Fruit fly (Drosophila melanogaster) whole organism, embryonic: ENCODE measurements around the gene CG17637.

Experiments used
- B-H2 ChIP-seq: fragments of 200-800 bp; sonication (Bioruptor generic); optimal IDR thresholded peaks from 2 replicates; lab custom pipeline; 2018; ENCODE audit warnings: missing biosample characterization, mild to moderate bottlenecking, missing genetic modification characterization
- CG10209 ChIP-seq: fragments of 200-800 bp; sonication (Bioruptor generic); optimal IDR thresholded peaks from 3 replicates; lab custom pipeline; 2017; ENCODE audit warnings: missing biosample characterization, mild to moderate bottlenecking, missing genetic modification characterization, missing genetic modification reagents
- CG11093 ChIP-seq: fragments of 200-800 bp; sonication (Bioruptor generic); IDR thresholded peaks from 3 replicates; pipeline ENCODE4 v1.3.6; 2022; ENCODE audit warnings: missing biosample characterization, missing genetic modification characterization
- CG11504 ChIP-seq: fragments of 200-800 bp; sonication (Bioruptor generic); optimal IDR thresholded peaks from 3 replicates; lab custom pipeline; 2019; ENCODE audit warnings: missing biosample characterization, mild to moderate bottlenecking, missing genetic modification characterization, moderate library complexity
- CG14050 ChIP-seq: fragments of 200-800 bp; sonication (Bioruptor generic); IDR thresholded peaks from 3 replicates; pipeline ENCODE4 v1.3.6; 2022; ENCODE audit warnings: missing biosample characterization, missing genetic modification characterization
- CG14667 ChIP-seq: fragments of 200-800 bp; sonication (Bioruptor generic); IDR thresholded peaks from 2 replicates; pipeline ENCODE4 v1.3.6; 2022; ENCODE audit warnings: missing biosample characterization, missing genetic modification characterization
- CG15479 ChIP-seq: fragments of 200-800 bp; sonication (Bioruptor generic); optimal IDR thresholded peaks from 3 replicates; lab custom pipeline; 2019; ENCODE audit warnings: missing biosample characterization, mild to moderate bottlenecking, missing genetic modification characterization, moderate library complexity
- CG16813 ChIP-seq: fragments of 200-800 bp; sonication (Bioruptor generic); IDR thresholded peaks from 3 replicates; pipeline ENCODE4 v1.3.6; 2022; ENCODE audit warnings: missing biosample characterization, missing genetic modification characterization; ENCODE audit not compliant: partially characterized antibody
- CG16863 ChIP-seq: fragments of 200-800 bp; sonication (Bioruptor generic); optimal IDR thresholded peaks from 3 replicates; lab custom pipeline; 2016; ENCODE audit warnings: missing biosample characterization, missing genetic modification characterization
- CG17186 ChIP-seq: fragments of 200-800 bp; sonication (Bioruptor generic); optimal IDR thresholded peaks from 3 replicates; lab custom pipeline; 2017; ENCODE audit warnings: missing biosample characterization, missing genetic modification reagents, missing genetic modification characterization
- CG2120 ChIP-seq: fragments of 200-800 bp; sonication (Bioruptor generic); optimal IDR thresholded peaks from 3 replicates; lab custom pipeline; 2016; ENCODE audit warnings: missing biosample characterization, missing genetic modification characterization
- CG2199 ChIP-seq: fragments of 200-800 bp; sonication (Bioruptor generic); IDR thresholded peaks from 3 replicates; pipeline ENCODE4 v1.3.6; 2022; ENCODE audit warnings: missing biosample characterization, missing genetic modification characterization
- CG31224 ChIP-seq: fragments of 200-800 bp; sonication (Bioruptor generic); IDR thresholded peaks from 2 replicates; pipeline ENCODE4 v1.3.6; 2022; ENCODE audit warnings: missing biosample characterization, missing genetic modification characterization
- CG3281 ChIP-seq: fragments of 200-800 bp; sonication (Bioruptor generic); optimal IDR thresholded peaks from 3 replicates; lab custom pipeline; 2017; ENCODE audit warnings: missing biosample characterization, mild to moderate bottlenecking, missing genetic modification characterization
- CG33557 ChIP-seq: fragments of 200-800 bp; sonication (Bioruptor generic); optimal IDR thresholded peaks from 2 replicates; lab custom pipeline; 2019; ENCODE audit warnings: missing biosample characterization, mild to moderate bottlenecking, missing genetic modification characterization, moderate library complexity
- CG3847 ChIP-seq: fragments of 200-800 bp; sonication (Bioruptor generic); IDR thresholded peaks from 2 replicates; pipeline ENCODE4 v1.3.6; 2022; ENCODE audit warnings: missing biosample characterization, missing genetic modification characterization
- CG4404 ChIP-seq: fragments of 200-800 bp; sonication (Bioruptor generic); IDR thresholded peaks from 2 replicates; pipeline ENCODE4 v1.3.6; 2022; ENCODE audit warnings: missing biosample characterization, missing genetic modification characterization
- CG5180 ChIP-seq: fragments of 200-800 bp; sonication (Bioruptor generic); optimal IDR thresholded peaks from 3 replicates; lab custom pipeline; 2017; ENCODE audit warnings: missing biosample characterization, missing genetic modification characterization, mild to moderate bottlenecking, moderate library complexity, missing genetic modification reagents
- CG6654 ChIP-seq: fragments of 200-800 bp; sonication (Bioruptor generic); optimal IDR thresholded peaks from 2 replicates; lab custom pipeline; 2017; ENCODE audit warnings: missing biosample characterization, mild to moderate bottlenecking, missing genetic modification characterization
- CG6854 ChIP-seq: fragments of 200-800 bp; sonication (Bioruptor generic); optimal IDR thresholded peaks from 3 replicates; lab custom pipeline; 2017; ENCODE audit warnings: missing biosample characterization, mild to moderate bottlenecking, missing genetic modification characterization
- CG7372 ChIP-seq: fragments of 200-800 bp; sonication (Bioruptor generic); IDR thresholded peaks from 2 replicates; pipeline ENCODE4 v1.3.6; 2022; ENCODE audit warnings: missing biosample characterization, missing genetic modification characterization
- Camta ChIP-seq: fragments of 200-800 bp; sonication (Bioruptor generic); optimal IDR thresholded peaks from 2 replicates; lab custom pipeline; 2016; ENCODE audit warnings: missing biosample characterization, missing genetic modification characterization
- Dip3 ChIP-seq: fragments of 200-800 bp; sonication (Bioruptor generic); optimal IDR thresholded peaks from 3 replicates; lab custom pipeline; 2016; ENCODE audit warnings: missing biosample characterization, missing genetic modification characterization
- Dp ChIP-seq: fragments of 200-800 bp; sonication (Bioruptor generic); optimal IDR thresholded peaks from 2 replicates; lab custom pipeline; 2018; ENCODE audit warnings: missing biosample characterization, mild to moderate bottlenecking, missing genetic modification characterization, moderate library complexity
- Fer1 ChIP-seq: fragments of 200-800 bp; sonication (Bioruptor generic); optimal IDR thresholded peaks from 2 replicates; lab custom pipeline; 2017; ENCODE audit warnings: missing biosample characterization, mild to moderate bottlenecking, missing genetic modification characterization
- Fer3 ChIP-seq: fragments of 200-800 bp; sonication (Bioruptor generic); optimal IDR thresholded peaks from 2 replicates; lab custom pipeline; 2018; ENCODE audit warnings: missing biosample characterization, mild to moderate bottlenecking, missing genetic modification characterization, moderate library complexity
- Hr51 ChIP-seq, 2 experiments: fragments of 200-800 bp; sonication (Bioruptor generic); optimal IDR thresholded peaks; 2 replicates in 1 of 2; 3 replicates in 1 of 2; lab custom pipeline; 2016 to 2018; ENCODE audit warnings: missing biosample characterization in 2 of 2, missing genetic modification characterization in 2 of 2, mild to moderate bottlenecking in 1 of 2, moderate library complexity in 1 of 2
- MESR4 ChIP-seq: fragments of 200-800 bp; sonication (Bioruptor generic); optimal IDR thresholded peaks from 2 replicates; lab custom pipeline; 2018; ENCODE audit warnings: missing biosample characterization, mild to moderate bottlenecking, missing genetic modification characterization, moderate library complexity
- MTF-1 ChIP-seq: fragments of 200-800 bp; sonication (Bioruptor generic); optimal IDR thresholded peaks from 2 replicates; lab custom pipeline; 2018; ENCODE audit warnings: missing biosample characterization, mild to moderate bottlenecking, missing genetic modification characterization, borderline replicate concordance
- Rx ChIP-seq: fragments of 200-800 bp; sonication (Bioruptor generic); IDR thresholded peaks from 2 replicates; pipeline ENCODE4 v1.3.6; 2022; ENCODE audit warnings: missing biosample characterization, missing genetic modification characterization
- Sox100B ChIP-seq: fragments of 200-800 bp; sonication (Bioruptor generic); optimal IDR thresholded peaks from 3 replicates; lab custom pipeline; 2018; ENCODE audit warnings: missing biosample characterization, mild to moderate bottlenecking, missing genetic modification characterization
- Sox102F ChIP-seq: fragments of 200-800 bp; sonication (Bioruptor generic); optimal IDR thresholded peaks from 2 replicates; lab custom pipeline; 2018; ENCODE audit warnings: missing biosample characterization, mild to moderate bottlenecking, missing genetic modification characterization, moderate library complexity
- Taf1 ChIP-seq: fragments of 200-800 bp; sonication (Bioruptor generic); IDR thresholded peaks from 2 replicates; pipeline ENCODE4 v1.3.6; 2022; ENCODE audit warnings: missing biosample characterization, missing genetic modification characterization
- Tbp ChIP-seq: fragments of >200 bp; optimal IDR thresholded peaks from 2 replicates; lab custom pipeline; 2018; ENCODE audit warnings: missing biosample characterization, missing genetic modification characterization
- dm ChIP-seq: fragments of 200-800 bp; sonication (Bioruptor generic); optimal IDR thresholded peaks from 3 replicates; lab custom pipeline; 2016; ENCODE audit warnings: missing biosample characterization, missing genetic modification characterization
- eve ChIP-seq, 2 experiments: fragments of >200 bp; optimal IDR thresholded peaks; 2 replicates each; lab custom pipeline; 2017; ENCODE audit warnings: missing biosample characterization in 2 of 2, missing genetic modification characterization in 2 of 2
- ftz-f1 ChIP-seq: fragments of 200-800 bp; sonication (Bioruptor generic); optimal IDR thresholded peaks from 2 replicates; lab custom pipeline; 2016; ENCODE audit warnings: missing biosample characterization, missing genetic modification characterization
- gem ChIP-seq: fragments of 200-800 bp; sonication (Bioruptor generic); optimal IDR thresholded peaks from 2 replicates; lab custom pipeline; 2019; ENCODE audit warnings: missing biosample characterization, mild to moderate bottlenecking, missing genetic modification characterization, moderate library complexity
- gsb ChIP-seq: fragments of 200-800 bp; sonication (Bioruptor generic); IDR thresholded peaks from 2 replicates; pipeline ENCODE4 v1.3.6; 2022; ENCODE audit warnings: missing biosample characterization, missing genetic modification characterization
- kah ChIP-seq: fragments of 200-800 bp; sonication (Bioruptor generic); optimal IDR thresholded peaks from 2 replicates; lab custom pipeline; 2018; ENCODE audit warnings: missing biosample characterization, mild to moderate bottlenecking, missing genetic modification characterization
- klu ChIP-seq: fragments of 200-800 bp; sonication (Bioruptor generic); IDR thresholded peaks from 2 replicates; pipeline ENCODE4 v1.3.6; 2022; ENCODE audit warnings: missing biosample characterization, missing genetic modification characterization
- nom ChIP-seq: fragments of 200-800 bp; sonication (Bioruptor generic); optimal IDR thresholded peaks from 2 replicates; lab custom pipeline; 2017; ENCODE audit warnings: missing biosample characterization, missing genetic modification characterization, mild to moderate bottlenecking, moderate library complexity, missing genetic modification reagents
- pb ChIP-seq: fragments of 200-800 bp; sonication (Bioruptor generic); optimal IDR thresholded peaks from 3 replicates; lab custom pipeline; 2016; ENCODE audit warnings: missing biosample characterization, missing genetic modification characterization
- phol ChIP-seq: fragments of 200-800 bp; sonication (Bioruptor generic); optimal IDR thresholded peaks from 3 replicates; lab custom pipeline; 2018; ENCODE audit warnings: missing biosample characterization, mild to moderate bottlenecking, missing genetic modification characterization, moderate library complexity
- ranshi ChIP-seq: fragments of 200-800 bp; sonication (Bioruptor generic); IDR thresholded peaks from 2 replicates; pipeline ENCODE4 v1.3.6; 2022; ENCODE audit warnings: missing biosample characterization, missing genetic modification characterization
- salm ChIP-seq: fragments of 200-800 bp; sonication (Bioruptor generic); optimal IDR thresholded peaks from 2 replicates; lab custom pipeline; 2018; ENCODE audit warnings: missing biosample characterization, mild to moderate bottlenecking, missing genetic modification characterization
- sima ChIP-seq: fragments of 200-800 bp; sonication (Bioruptor generic); optimal IDR thresholded peaks from 2 replicates; lab custom pipeline; 2016; ENCODE audit warnings: missing biosample characterization, missing genetic modification characterization
- sqz ChIP-seq: fragments of 200-800 bp; sonication (Bioruptor generic); optimal IDR thresholded peaks from 3 replicates; lab custom pipeline; 2018; ENCODE audit warnings: missing biosample characterization, mild to moderate bottlenecking, missing genetic modification characterization
- vnd ChIP-seq: fragments of 200-800 bp; sonication (Bioruptor generic); IDR thresholded peaks from 3 replicates; pipeline ENCODE4 v1.3.6; 2022; ENCODE audit warnings: missing biosample characterization, missing genetic modification characterization; ENCODE audit not compliant: partially characterized antibody

Gene CG17637

DNA sequence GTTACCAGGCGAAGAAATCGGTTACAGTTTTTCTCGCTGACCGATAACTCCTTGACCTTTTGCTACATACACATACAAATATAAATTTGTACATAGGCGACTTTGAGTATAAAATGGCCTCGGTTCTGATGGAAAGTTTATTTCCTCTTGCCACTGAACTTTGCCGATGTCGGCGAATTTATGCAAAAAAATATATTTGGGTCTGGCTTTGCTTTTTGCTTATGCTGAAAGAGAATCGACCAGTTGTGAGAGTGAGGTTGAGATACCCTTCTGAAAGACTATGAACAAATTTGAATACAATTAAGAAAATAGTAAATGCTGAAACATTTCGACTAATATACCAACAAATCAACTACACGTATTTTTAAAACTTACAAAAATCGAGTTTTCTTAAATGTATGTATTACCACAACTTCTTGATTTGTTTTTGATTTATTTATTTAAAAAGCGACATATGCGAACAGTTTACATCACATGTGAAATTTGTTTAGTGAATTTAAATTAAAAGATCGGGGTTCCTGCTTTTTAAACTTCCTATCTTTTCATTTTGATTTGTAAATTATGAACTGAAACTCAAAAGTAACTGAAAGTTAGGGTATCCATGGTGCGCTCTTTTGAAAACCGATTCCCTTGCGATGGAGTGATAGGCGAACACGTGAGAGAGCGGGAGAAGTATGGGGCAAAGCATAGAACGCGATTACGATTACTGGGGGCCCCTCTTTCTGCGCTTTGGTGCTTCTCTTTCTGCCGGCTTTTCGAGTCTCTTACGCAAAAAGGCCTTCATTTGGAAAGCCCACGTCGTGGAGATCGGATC is 5.3 kb downstream of the CG17637 start (continued):
- TF ChIP-seq Fer1 (GFP tag; lab: Kevin White, UChicago) (peak; percentile 84), CG3847 (GFP tag; lab: Robert Waterston, UW) (no peak), Fer3 (tag; lab: Kevin White, UChicago) (peak; percentile 71), Camta (GFP tag; lab: Kevin White, UChicago) (peak; percentile 63), kah (peak; percentile 35), eve (GFP tag; optimal IDR thresholded peaks at IDR 0.05; lab: Kevin White, UChicago) (peak in 1 of 2 experiments; percentile 87), CG31224 (GFP tag; lab: Robert Waterston, UW) (peak; percentile 34; the same call in 1 of the 2 replicates), CG33557 (peak; percentile 59), ranshi (GFP tag; lab: Robert Waterston, UW) (no peak), Tbp (GFP tag; lab: Kevin White, UChicago) (no peak), pb (GFP tag; lab: Kevin White, UChicago) (peak; percentile 20), CG14050 (peak; percentile 26; the same call in 1 of the 3 replicates), vnd (no peak), CG2120 (GFP tag; lab: Kevin White, UChicago) (peak; percentile 90), Dip3 (GFP tag; lab: Kevin White, UChicago) (peak; percentile 64), CG4404 (no peak), CG16813 (no peak), Rx (GFP tag; lab: Robert Waterston, UW) (no peak), CG2199 (no peak), gem (tag; lab: Kevin White, UChicago) (peak; percentile 89), CG16863 (GFP tag; lab: Kevin White, UChicago) (peak; percentile 67), salm (tag; lab: Kevin White, UChicago) (peak; percentile 43), CG5180 (GFP tag; lab: Kevin White, UChicago) (peak; percentile 56), CG10209 (GFP tag; lab: Kevin White, UChicago) (peak; percentile 78), MTF-1 (no peak), CG11504 (peak; percentile 85), dm (GFP tag; lab: Kevin White, UChicago) (peak; percentile 14), Sox102F (GFP tag; lab: Kevin White, UChicago) (peak; percentile 72), klu (GFP tag; lab: Robert Waterston, UW) (no peak; the same call in 1 of the 2 replicates), Hr51 (GFP tag; optimal IDR thresholded peaks at IDR 0.05; lab: Kevin White, UChicago) (peak; percentile 58 to 84), Taf1 (GFP tag; lab: Robert Waterston, UW) (no peak), MESR4 (no peak), Dp (GFP tag; lab: Kevin White, UChicago) (no peak), CG6854 (GFP tag; lab: Kevin White, UChicago) (peak; percentile 67), CG11093 (GFP tag; lab: Robert Waterston, UW) (no peak), CG14667 (GFP tag; lab: Robert Waterston, UW) (no peak), gsb (GFP tag; lab: Robert Waterston, UW) (no peak), CG6654 (peak; percentile 31), CG7372 (peak; percentile 53; the same call in 1 of the 2 replicates), nom (peak; percentile 39), CG15479 (GFP tag; lab: Kevin White, UChicago) (no peak), B-H2 (peak; percentile 59), phol (tag; lab: Kevin White, UChicago) (peak; percentile 75), ftz-f1 (GFP tag; lab: Kevin White, UChicago) (no peak), CG3281 (GFP tag; lab: Kevin White, UChicago) (peak; percentile 92), sima (no peak), CG17186 (GFP tag; lab: Kevin White, UChicago) (no peak), sqz (GFP tag; lab: Kevin White, UChicago) (peak; percentile 64), Sox100B (GFP tag; lab: Kevin White, UChicago) (peak; percentile 88)
